Fruit fly (Drosophila melanogaster) whole organism, embryonic: Measurements from ENCODE around the gene CG5853.
A peak's percentile ranks its signal among the peaks of the same experiment; 100 is the strongest.

Experiments
- ATbp ChIP-seq: fragments of 200-800 bp; sonication (Bioruptor generic); optimal IDR thresholded peaks from 2 replicates; lab custom pipeline; 2017; ENCODE audit warnings: missing biosample characterization, mild to moderate bottlenecking, missing genetic modification characterization, missing genetic modification reagents
- CG1024 ChIP-seq: fragments of 200-800 bp; sonication (Bioruptor generic); IDR thresholded peaks from 2 replicates; pipeline ENCODE4 v1.3.6; 2022; ENCODE audit warnings: missing biosample characterization, missing genetic modification characterization
- CG2202 ChIP-seq: fragments of 200-800 bp; sonication (Bioruptor generic); optimal IDR thresholded peaks from 2 replicates; lab custom pipeline; 2018; ENCODE audit warnings: missing biosample characterization, mild to moderate bottlenecking, missing genetic modification characterization
- CG2875 ChIP-seq: fragments of 200-800 bp; sonication (Bioruptor generic); optimal IDR thresholded peaks from 2 replicates; lab custom pipeline; 2017; ENCODE audit warnings: missing biosample characterization, mild to moderate bottlenecking, missing genetic modification characterization, missing genetic modification reagents
- CG6791 ChIP-seq: fragments of 200-800 bp; sonication (Bioruptor generic); IDR thresholded peaks from 3 replicates; pipeline ENCODE4 v1.3.6; 2022; ENCODE audit warnings: missing biosample characterization, missing genetic modification characterization; ENCODE audit not compliant: partially characterized antibody
- Fer2 ChIP-seq: fragments of 200-800 bp; sonication (Bioruptor generic); optimal IDR thresholded peaks from 2 replicates; lab custom pipeline; 2018; ENCODE audit warnings: missing biosample characterization, mild to moderate bottlenecking, missing genetic modification characterization, moderate library complexity
- Neu2 ChIP-seq: fragments of 200-800 bp; sonication (Bioruptor generic); optimal IDR thresholded peaks from 3 replicates; lab custom pipeline; 2016; ENCODE audit warnings: missing biosample characterization, missing genetic modification characterization, borderline replicate concordance
- grau ChIP-seq: fragments of 200-800 bp; optimal IDR thresholded peaks from 3 replicates; lab custom pipeline; 2019; ENCODE audit warnings: missing biosample characterization, mild to moderate bottlenecking, missing genetic modification characterization, moderate library complexity
- hth ChIP-seq: fragments of >200 bp; optimal IDR thresholded peaks from 2 replicates; lab custom pipeline; 2017; ENCODE audit warnings: inconsistent platforms
- otp ChIP-seq: fragments of 200-800 bp; sonication (Bioruptor generic); IDR thresholded peaks from 3 replicates; pipeline ENCODE4, ENCODE4 v1.3.6; 2022; ENCODE audit warnings: missing biosample characterization, missing genetic modification characterization
- salm ChIP-seq: fragments of 200-800 bp; sonication (Bioruptor generic); optimal IDR thresholded peaks from 2 replicates; lab custom pipeline; 2018; ENCODE audit warnings: missing biosample characterization, mild to moderate bottlenecking, missing genetic modification characterization
- sc ChIP-seq, 3 experiments: fragments of >200 bp in 2 of 3; fragments of 200-800 bp in 1 of 3; sonication (Bioruptor generic) in 1 of 3; optimal IDR thresholded peaks; 2 replicates in 2 of 3; 3 replicates in 1 of 3; lab custom pipeline; 2017; ENCODE audit warnings: mild to moderate bottlenecking in 1 of 3, missing biosample characterization in 1 of 3, missing genetic modification characterization in 1 of 3, missing genetic modification reagents in 1 of 3
- tx ChIP-seq: fragments of 200-800 bp; sonication (Bioruptor generic); optimal IDR thresholded peaks from 2 replicates; lab custom pipeline; 2016; ENCODE audit warnings: missing biosample characterization, missing genetic modification characterization
- vvl ChIP-seq: fragments of 200-800 bp; sonication (Bioruptor generic); IDR thresholded peaks from 2 replicates; pipeline ENCODE4 v1.3.6; 2022; ENCODE audit warnings: missing biosample characterization, missing genetic modification characterization

DNA sequence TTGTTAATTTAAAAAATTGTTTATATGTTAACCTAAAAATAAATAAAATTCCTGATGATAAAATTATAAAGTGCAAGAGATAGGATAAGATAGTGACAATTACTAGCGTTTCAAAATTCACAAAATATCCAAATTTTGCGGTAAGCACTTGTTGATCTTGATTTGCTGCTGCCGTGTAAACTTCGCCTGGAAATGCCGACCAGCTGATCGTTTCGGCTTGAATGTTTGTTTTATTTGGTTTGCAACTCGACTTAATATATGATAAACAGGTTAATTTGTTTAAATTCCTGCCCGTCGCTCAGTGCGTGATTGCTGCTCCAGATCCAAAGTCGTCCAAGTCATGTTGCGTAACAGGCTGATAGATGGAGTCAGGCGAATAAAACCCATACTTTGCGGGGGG is 26.0 kb downstream of the CG5853 start, which contains the start of gene CG4592:
- TF ChIP-seq otp (GFP tag; lab: Robert Waterston, UW) = peak; percentile 67; the same call in 1 of the 3 replicates
- no peak for TF ChIP-seq hth (lab: Kevin White, UChicago)
- TF ChIP-seq sc (optimal IDR thresholded peaks at IDR 0.05; lab: Kevin White, UChicago) = no peak
- TF ChIP-seq sc (GFP tag; optimal IDR thresholded peaks at IDR 0.05; lab: Kevin White, UChicago) = no peak
- TF ChIP-seq Neu2 (GFP tag; lab: Kevin White, UChicago) = no peak
- peak; percentile 45 for TF ChIP-seq CG2875 (GFP tag; lab: Kevin White, UChicago)
- TF ChIP-seq CG2202 = no peak
- no peak for TF ChIP-seq Fer2
- peak; percentile 86 for TF ChIP-seq vvl (GFP tag; lab: Robert Waterston, UW)
- no peak for TF ChIP-seq salm (tag; lab: Kevin White, UChicago)
- TF ChIP-seq CG6791 = no peak
- no peak for TF ChIP-seq grau (tag; lab: Kevin White, UChicago)
- TF ChIP-seq ATbp (GFP tag; lab: Kevin White, UChicago) = peak; percentile 42
- no peak for TF ChIP-seq tx (GFP tag; lab: Kevin White, UChicago)
- TF ChIP-seq CG1024 (GFP tag; lab: Robert Waterston, UW) = peak; percentile 25; the same call in 1 of the 2 replicates
